Worm (Caenorhabditis elegans): ENCODE data around the gene F56D6.20.

DNA sequence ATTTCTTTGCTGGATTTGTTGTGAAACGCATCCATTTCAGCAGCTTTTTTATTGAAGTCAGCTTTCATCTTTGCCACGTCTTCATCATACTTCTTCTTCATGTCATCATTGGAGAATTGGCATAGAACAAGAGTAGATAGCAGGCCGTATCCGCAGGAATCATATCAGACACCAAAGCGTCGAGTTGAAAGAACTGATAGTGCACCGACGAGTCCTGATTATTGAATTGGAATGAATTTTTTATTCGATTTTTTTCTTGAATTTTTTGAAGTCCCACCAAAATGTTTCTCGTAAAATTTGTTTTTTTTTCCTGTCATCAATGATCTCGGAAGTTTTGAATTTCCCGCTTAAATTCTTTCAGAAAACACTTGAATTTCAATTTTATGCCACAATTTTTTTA is 6.3 kb upstream of the F56D6.20 start, which contains the start of gene F56D6.11:
- TF ChIP-seq klf-2 (GFP tag; conservative IDR thresholded peaks at IDR 0.05) (no peak), med-1 (GFP tag; optimal IDR thresholded peaks at IDR 0.05; ENCODE audit: insufficient read depth) (no peak), ztf-23 (GFP tag; IDR thresholded peaks at IDR 0.05) (no peak), flt-1 (GFP tag; IDR thresholded peaks at IDR 0.05) (no peak), ztf-29 (GFP tag; IDR thresholded peaks at IDR 0.05) (no peak)

Measured in whole organism, midembryonic.